Worm (Caenorhabditis elegans) whole organism, L1 larva: Measurements from ENCODE around the gene csc-1.

Source experiments
- C16A3.4 ChIP-seq: fragments of 150-350 bp; optimal IDR thresholded peaks from 2 replicates; lab custom pipeline; 2014; ENCODE audit warnings: missing biosample characterization, missing genetic modification characterization
- ceh-8 ChIP-seq: fragments of 200-800 bp; sonication (Bioruptor generic); optimal IDR thresholded peaks from 2 replicates; lab custom pipeline; 2018; ENCODE audit warnings: mild to moderate bottlenecking, missing genetic modification characterization, moderate library complexity, missing compliant biosample characterization
- fkh-10 ChIP-seq: sonication (generic microtip); optimal IDR thresholded peaks from 2 replicates; lab custom pipeline; 2017; ENCODE audit warnings: missing biosample characterization, missing genetic modification reagents, missing genetic modification characterization
- hpl-2 ChIP-seq: fragments of 150-350 bp; optimal IDR thresholded peaks from 2 replicates; lab custom pipeline; 2014; ENCODE audit warnings: missing biosample characterization, missing genetic modification reagents, missing genetic modification characterization
- jun-1 ChIP-seq: fragments of 150-350 bp; optimal IDR thresholded peaks from 2 replicates; lab custom pipeline; 2014; ENCODE audit warnings: missing biosample characterization, missing genetic modification reagents, missing genetic modification characterization
- mdl-1 ChIP-seq, 2 experiments: fragments of 150-350 bp; optimal IDR thresholded peaks; 2 replicates each; lab custom pipeline; 2014 to 2017; ENCODE audit warnings: missing biosample characterization in 2 of 2, missing genetic modification characterization in 2 of 2, inconsistent platforms in 1 of 2
- pax-3 ChIP-seq: fragments of 200-800 bp; sonication (Bioruptor generic); optimal IDR thresholded peaks from 2 replicates; lab custom pipeline; 2018; ENCODE audit warnings: mild to moderate bottlenecking, missing genetic modification characterization, moderate library complexity, missing compliant biosample characterization
- rnt-1 ChIP-seq: sonication (generic microtip); optimal IDR thresholded peaks from 2 replicates; lab custom pipeline; 2016; ENCODE audit warnings: mild to moderate bottlenecking, missing genetic modification characterization, moderate library complexity, missing compliant biosample characterization
- skn-1 ChIP-seq: fragments of 150-350 bp; optimal IDR thresholded peaks from 2 replicates; lab custom pipeline; 2014; ENCODE audit warnings: missing biosample characterization, missing genetic modification characterization
- snpc-4 ChIP-seq: fragments of 150-350 bp; optimal IDR thresholded peaks from 2 replicates; lab custom pipeline; 2014; ENCODE audit warnings: missing biosample characterization, missing genetic modification characterization
- unc-62 ChIP-seq: fragments of 150-350 bp; optimal IDR thresholded peaks from 2 replicates; lab custom pipeline; 2014; ENCODE audit warnings: missing biosample characterization, missing genetic modification reagents, missing genetic modification characterization
- zag-1 ChIP-seq: fragments of 150-350 bp; optimal IDR thresholded peaks from 2 replicates; lab custom pipeline; 2014; ENCODE audit warnings: missing biosample characterization, missing genetic modification characterization

DNA sequence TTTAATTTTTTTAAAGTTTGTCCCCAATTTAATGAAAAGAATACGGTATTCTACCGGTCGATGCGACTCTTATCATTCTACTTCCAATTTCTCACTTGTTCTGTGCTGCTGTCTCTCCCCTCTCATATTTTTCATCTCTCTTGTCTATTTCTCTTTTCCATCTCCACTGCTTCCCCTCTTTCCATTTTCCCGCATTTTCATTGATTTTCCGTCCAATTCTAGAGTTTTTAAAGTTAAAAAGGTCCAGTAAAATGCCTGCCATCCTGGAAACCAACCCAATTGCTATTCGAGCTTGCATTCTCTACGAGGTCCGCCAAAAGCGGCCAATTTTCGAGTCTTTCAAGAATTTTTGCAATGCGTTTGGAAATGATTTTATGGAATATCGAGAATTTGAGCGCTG lies 44.6 kb downstream of the csc-1 start, which contains the start of gene fbxa-167:
- no peak for TF ChIP-seq jun-1 (tag; lab: Kevin White, UChicago)
- TF ChIP-seq zag-1: no peak
- no peak for TF ChIP-seq hpl-2 (GFP tag; lab: Kevin White, UChicago)
- no peak for TF ChIP-seq unc-62
- no peak for TF ChIP-seq snpc-4 (tag; lab: Kevin White, UChicago)
- no peak for TF ChIP-seq ceh-8 (GFP tag; lab: Kevin White, UChicago)
- TF ChIP-seq mdl-1 (tag; optimal IDR thresholded peaks at IDR 0.05; lab: Kevin White, UChicago): no peak
- no peak for TF ChIP-seq pax-3
- no peak for TF ChIP-seq skn-1 (tag; lab: Kevin White, UChicago)
- TF ChIP-seq rnt-1: no peak
- TF ChIP-seq C16A3.4: no peak
- no peak for TF ChIP-seq fkh-10 (GFP tag; lab: Kevin White, UChicago)
